Fruit fly (Drosophila melanogaster): ENCODE data around the gene CG5421.
A peak's percentile ranks its signal among the peaks of the same experiment; 100 is the strongest.

Gene CG5421

dm6 chr2L:12435428-12435827, 12.5 kb downstream of the CG5421 start:
- peak; percentile 45; the same call in 1 of the 2 replicates for TF ChIP-seq CG42726 (GFP tag; IDR thresholded peaks at IDR 0.05; ENCODE audit: partially characterized antibody)
- no peak for TF ChIP-seq sim (GFP tag; IDR thresholded peaks at IDR 0.05)
- no peak for TF ChIP-seq fd96Cb (tag; optimal IDR thresholded peaks at IDR 0.05)
- no peak for TF ChIP-seq nerfin-2 (GFP tag; IDR thresholded peaks at IDR 0.05; ENCODE audit: partially characterized antibody)
- TF ChIP-seq Adf1 (GFP tag; IDR thresholded peaks at IDR 0.05) = peak; percentile 86
- TF ChIP-seq CG4730 (GFP tag; IDR thresholded peaks at IDR 0.05) = no peak
- TF ChIP-seq Poxn (GFP tag; IDR thresholded peaks at IDR 0.05) = no peak
- no peak for TF ChIP-seq zf30C (GFP tag; optimal IDR thresholded peaks at IDR 0.05)
- no peak for TF ChIP-seq insv (GFP tag; optimal IDR thresholded peaks at IDR 0.05)
- no peak for TF ChIP-seq MTF-1 (GFP tag; optimal IDR thresholded peaks at IDR 0.05; ENCODE audit: borderline replicate concordance)
- no peak for TF ChIP-seq org-1 (GFP tag; optimal IDR thresholded peaks at IDR 0.05)
- TF ChIP-seq sug (tag; optimal IDR thresholded peaks at IDR 0.05) = peak; percentile 46
- TF ChIP-seq Hmx (GFP tag; optimal IDR thresholded peaks at IDR 0.05) = no peak
- no peak for TF ChIP-seq CG17829 (tag; optimal IDR thresholded peaks at IDR 0.05)
- no peak for TF ChIP-seq crol (GFP tag; IDR thresholded peaks at IDR 0.05)
- 0 out of 4 replicates have a peak, but pooled peaks have one; percentile 22 for TF ChIP-seq chinmo (GFP tag; IDR thresholded peaks at IDR 0.05; ENCODE audit: partially characterized antibody)
- TF ChIP-seq bigmax (GFP tag; optimal IDR thresholded peaks at IDR 0.05) = peak; percentile 98
- no peak for TF ChIP-seq jumu (GFP tag; optimal IDR thresholded peaks at IDR 0.05)
- TF ChIP-seq Lpt (GFP tag; optimal IDR thresholded peaks at IDR 0.05) = no peak
- TF ChIP-seq sisA (GFP tag; IDR thresholded peaks at IDR 0.05) = no peak
- TF ChIP-seq CG3163 (GFP tag; optimal IDR thresholded peaks at IDR 0.05) = no peak
- peak; percentile 20; the same call in 1 of the 2 replicates for TF ChIP-seq bbx (GFP tag; IDR thresholded peaks at IDR 0.05; ENCODE audit: partially characterized antibody)
- TF ChIP-seq gro (GFP tag; optimal IDR thresholded peaks at IDR 0.05) = no peak
- TF ChIP-seq Six4 (GFP tag; optimal IDR thresholded peaks at IDR 0.05) = no peak
- peak; percentile 51; the same call in 1 of the 3 replicates for TF ChIP-seq CG34422 (GFP tag; IDR thresholded peaks at IDR 0.05)
- TF ChIP-seq pan (optimal IDR thresholded peaks at IDR 0.05) = no peak
- no peak for TF ChIP-seq pan (GFP tag; optimal IDR thresholded peaks at IDR 0.05 in 1 of 2, IDR thresholded peaks at IDR 0.05 in 1 of 2)
- peak; percentile 11 for TF ChIP-seq CG12769 (tag; optimal IDR thresholded peaks at IDR 0.05)
- TF ChIP-seq Eip74EF (GFP tag; optimal IDR thresholded peaks at IDR 0.05) = no peak
- no peak for TF ChIP-seq Nf-YB (GFP tag; optimal IDR thresholded peaks at IDR 0.05)
- no peak for TF ChIP-seq CG13424 (tag; optimal IDR thresholded peaks at IDR 0.05)
- TF ChIP-seq Bgb (GFP tag; IDR thresholded peaks at IDR 0.05; ENCODE audit: partially characterized antibody) = 0 out of 2 replicates have a peak, but pooled peaks have one; percentile 15
- no peak for TF ChIP-seq eve (GFP tag; optimal IDR thresholded peaks at IDR 0.05)
- TF ChIP-seq esg (GFP tag; conservative IDR thresholded peaks at IDR 0.05) = no peak
- TF ChIP-seq twi (tag; optimal IDR thresholded peaks at IDR 0.05) = peak; percentile 9
- peak; percentile 40 for TF ChIP-seq dm (GFP tag; optimal IDR thresholded peaks at IDR 0.05)
- TF ChIP-seq Dek (tag; optimal IDR thresholded peaks at IDR 0.05) = no peak
- TF ChIP-seq CG1529 (GFP tag; optimal IDR thresholded peaks at IDR 0.05) = no peak
- TF ChIP-seq C15 (GFP tag; IDR thresholded peaks at IDR 0.05) = no peak
- TF ChIP-seq Sry-β (GFP tag; optimal IDR thresholded peaks at IDR 0.05) = no peak
- TF ChIP-seq CG7271 (tag; optimal IDR thresholded peaks at IDR 0.05) = no peak
- TF ChIP-seq Opbp (GFP tag; IDR thresholded peaks at IDR 0.05; ENCODE audit: partially characterized antibody) = no peak; the same call in 2 of the 3 replicates
- no peak for TF ChIP-seq Sin3A (optimal IDR thresholded peaks at IDR 0.05)
- TF ChIP-seq CG8944 (GFP tag; optimal IDR thresholded peaks at IDR 0.05) = no peak
- TF ChIP-seq pzg (GFP tag; optimal IDR thresholded peaks at IDR 0.05) = peak; percentile 5
- no peak for TF ChIP-seq gsb (GFP tag; IDR thresholded peaks at IDR 0.05)
- no peak for TF ChIP-seq Gug (GFP tag; IDR thresholded peaks at IDR 0.05)
- peak; percentile 28; the same call in 1 of the 2 replicates for TF ChIP-seq MBD-R2 (GFP tag; IDR thresholded peaks at IDR 0.05)
- TF ChIP-seq Elba2 (GFP tag; optimal IDR thresholded peaks at IDR 0.05) = no peak
- no peak for TF ChIP-seq CG10543 (GFP tag; optimal IDR thresholded peaks at IDR 0.05)
- no peak for TF ChIP-seq sna (GFP tag; IDR thresholded peaks at IDR 0.05; ENCODE audit: partially characterized antibody)

Measured in whole organism, embryonic.